Fruit fly (Drosophila melanogaster): ENCODE results near the gene GstO3.

GstO3 gene

DNA sequence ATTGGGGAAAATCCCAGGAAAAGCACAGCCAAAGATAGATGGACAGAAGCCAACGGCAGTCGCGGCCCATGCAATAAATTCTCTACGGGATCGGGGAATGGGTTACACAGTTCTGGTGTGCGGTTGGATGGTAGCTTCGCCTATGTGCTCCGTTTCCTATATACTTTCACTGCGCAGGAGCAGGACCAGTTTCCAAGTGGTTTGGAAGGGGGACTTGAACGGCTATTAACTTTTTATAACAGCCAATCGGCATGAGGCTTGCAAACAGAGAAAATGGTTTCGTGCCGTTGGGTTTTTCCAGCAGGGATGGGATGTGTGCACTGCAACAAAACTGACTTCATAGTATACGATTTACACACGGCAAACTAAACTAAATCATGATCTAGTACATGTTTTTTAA, 19.7 kb downstream of the GstO3 start:
- TF ChIP-seq CG7101 (tag; optimal IDR thresholded peaks at IDR 0.05) (no peak), CG1620 (GFP tag; optimal IDR thresholded peaks at IDR 0.05) (no peak), toe (GFP tag; optimal IDR thresholded peaks at IDR 0.05) (no peak), CG14711 (tag; optimal IDR thresholded peaks at IDR 0.05) (no peak), CG11617 (GFP tag; optimal IDR thresholded peaks at IDR 0.05) (no peak), Mnt (GFP tag; optimal IDR thresholded peaks at IDR 0.05) (no peak), cnc (optimal IDR thresholded peaks at IDR 0.05) (no peak), Hr96 (GFP tag; optimal IDR thresholded peaks at IDR 0.05) (no peak), Clk (GFP tag; optimal IDR thresholded peaks at IDR 0.05) (no peak), ovo (GFP tag; optimal IDR thresholded peaks at IDR 0.05) (no peak), CG7045 (GFP tag; optimal IDR thresholded peaks at IDR 0.05) (no peak), tj (GFP tag; optimal IDR thresholded peaks at IDR 0.05) (no peak), bab1 (GFP tag; optimal IDR thresholded peaks at IDR 0.05) (no peak), cic (GFP tag; optimal IDR thresholded peaks at IDR 0.05) (no peak), pad (GFP tag; optimal IDR thresholded peaks at IDR 0.05) (no peak), kay (GFP tag; ENCODE audit: borderline replicate concordance) (no peak), CG12768 (GFP tag; optimal IDR thresholded peaks at IDR 0.05) (no peak), CG5204 (GFP tag; optimal IDR thresholded peaks at IDR 0.05) (no peak), Crg-1 (GFP tag; optimal IDR thresholded peaks at IDR 0.05) (no peak), CG33017 (tag; optimal IDR thresholded peaks at IDR 0.05) (no peak)

- no peak for TF ChIP-seq Clk (GFP tag; optimal IDR thresholded peaks at IDR 0.05)
- no peak for TF ChIP-seq Hr96 (GFP tag; optimal IDR thresholded peaks at IDR 0.05)
- no peak for TF ChIP-seq pad (GFP tag; optimal IDR thresholded peaks at IDR 0.05)
- no peak for TF ChIP-seq kay (GFP tag; ENCODE audit: borderline replicate concordance)
- no peak for TF ChIP-seq CG5204 (GFP tag; optimal IDR thresholded peaks at IDR 0.05)
- TF ChIP-seq Crg-1 (GFP tag; optimal IDR thresholded peaks at IDR 0.05): no peak
- TF ChIP-seq CG33017 (tag; optimal IDR thresholded peaks at IDR 0.05): no peak
- no peak for TF ChIP-seq bab1 (GFP tag; optimal IDR thresholded peaks at IDR 0.05)
- no peak for TF ChIP-seq cnc (optimal IDR thresholded peaks at IDR 0.05)
- TF ChIP-seq CG7045 (GFP tag; optimal IDR thresholded peaks at IDR 0.05): no peak
- TF ChIP-seq CG1620 (GFP tag; optimal IDR thresholded peaks at IDR 0.05): no peak
Observed at dm6 chr3L:8540509-8540908, 21.8 kb downstream of the GstO3 start.

DNA sequence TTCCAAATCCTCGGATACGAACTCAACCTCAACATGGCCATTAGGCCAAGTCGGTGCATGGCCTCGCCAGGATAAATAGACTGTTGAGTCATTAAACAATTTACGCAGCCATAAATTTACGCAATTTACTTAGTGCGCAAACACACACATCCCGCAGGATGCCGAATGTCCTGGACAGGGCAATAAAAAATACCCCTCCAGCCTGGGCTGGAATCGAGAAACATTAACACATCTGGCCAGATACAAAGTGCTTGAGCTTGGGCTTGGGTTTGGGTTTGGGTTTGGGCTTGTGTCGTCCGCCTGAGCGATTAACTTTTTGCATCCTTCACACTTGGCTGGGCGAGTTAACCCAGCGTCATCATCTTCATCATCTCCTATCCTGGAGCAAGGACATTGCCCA, 23.0 kb downstream of the GstO3 start:
- TF ChIP-seq tj (GFP tag; optimal IDR thresholded peaks at IDR 0.05): no peak
- TF ChIP-seq Hr96 (GFP tag; optimal IDR thresholded peaks at IDR 0.05): no peak
- no peak for TF ChIP-seq CG33017 (tag; optimal IDR thresholded peaks at IDR 0.05)
- TF ChIP-seq CG11617 (GFP tag; optimal IDR thresholded peaks at IDR 0.05): no peak
- no peak for TF ChIP-seq CG7101 (tag; optimal IDR thresholded peaks at IDR 0.05)
- TF ChIP-seq ovo (GFP tag; optimal IDR thresholded peaks at IDR 0.05): no peak
- no peak for TF ChIP-seq pad (GFP tag; optimal IDR thresholded peaks at IDR 0.05)

DNA sequence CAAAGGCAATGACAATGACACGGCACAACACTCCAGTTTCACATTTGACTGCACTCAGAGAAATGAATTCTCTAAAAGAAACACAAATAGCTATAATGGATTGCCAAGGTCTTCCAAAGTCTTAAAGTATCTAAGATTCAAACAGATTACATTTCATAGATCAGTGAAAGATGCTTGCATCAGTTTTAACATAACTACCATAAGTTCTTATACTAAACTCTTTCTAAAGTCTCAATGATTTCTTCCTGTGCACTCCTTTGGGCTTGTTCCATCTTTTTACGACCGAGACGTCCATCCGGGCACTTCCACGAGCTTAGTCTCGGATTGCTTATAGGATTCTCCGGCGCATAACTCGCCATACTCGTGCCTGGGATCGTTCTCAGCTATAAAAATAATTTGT, 23.5 kb downstream of the GstO3 start:
- TF ChIP-seq CG5204 (GFP tag; optimal IDR thresholded peaks at IDR 0.05) (no peak), CG14711 (tag; optimal IDR thresholded peaks at IDR 0.05) (no peak), CG7101 (tag; optimal IDR thresholded peaks at IDR 0.05) (no peak), Crg-1 (GFP tag; optimal IDR thresholded peaks at IDR 0.05) (no peak)

DNA sequence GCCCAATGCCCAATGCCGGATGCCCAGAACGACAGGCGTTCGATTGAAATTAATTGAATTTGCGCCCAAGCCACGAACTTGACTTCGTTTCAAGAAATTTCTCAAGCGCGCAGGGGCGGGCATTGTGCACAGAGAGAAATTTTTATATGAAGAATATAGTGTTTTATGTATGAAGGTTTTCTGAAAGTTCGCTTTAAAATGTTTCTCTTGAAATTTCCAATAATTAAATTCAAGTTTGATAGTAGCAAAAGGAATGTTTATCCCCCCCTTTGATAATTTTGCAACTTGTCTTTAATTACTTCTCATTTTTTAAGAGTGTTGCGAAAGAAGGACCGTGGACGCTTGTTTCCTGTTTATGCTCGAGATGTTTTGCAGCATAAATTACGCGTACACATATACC, 25.2 kb downstream of the GstO3 start:
- TF ChIP-seq Hr96 (GFP tag; optimal IDR thresholded peaks at IDR 0.05) (no peak), Clk (GFP tag; optimal IDR thresholded peaks at IDR 0.05) (no peak), cnc (optimal IDR thresholded peaks at IDR 0.05) (no peak), Crg-1 (GFP tag; optimal IDR thresholded peaks at IDR 0.05) (no peak), tj (GFP tag; optimal IDR thresholded peaks at IDR 0.05) (no peak)

dm6 chr3L:8544710-8545109, 26.0 kb downstream of the GstO3 start, which contains the start of gene rhea:
rhea (plus strand) TSS chr3L:8545001.
- no peak for TF ChIP-seq Mnt (GFP tag; optimal IDR thresholded peaks at IDR 0.05)
- no peak for TF ChIP-seq CG33017 (tag; optimal IDR thresholded peaks at IDR 0.05)
- peak; percentile 5 for TF ChIP-seq CG1620 (GFP tag; optimal IDR thresholded peaks at IDR 0.05)
- peak; percentile 6 for TF ChIP-seq CG11617 (GFP tag; optimal IDR thresholded peaks at IDR 0.05)
- peak; percentile 1 for TF ChIP-seq kay (GFP tag; ENCODE audit: borderline replicate concordance)
- TF ChIP-seq tj (GFP tag; optimal IDR thresholded peaks at IDR 0.05): peak; percentile 53
- TF ChIP-seq CG5204 (GFP tag; optimal IDR thresholded peaks at IDR 0.05): peak; percentile 0
- peak; percentile 47 for TF ChIP-seq bab1 (GFP tag; optimal IDR thresholded peaks at IDR 0.05)
- TF ChIP-seq CG14711 (tag; optimal IDR thresholded peaks at IDR 0.05): peak; percentile 37
- TF ChIP-seq CG7101 (tag; optimal IDR thresholded peaks at IDR 0.05): no peak
- TF ChIP-seq CG12768 (GFP tag; optimal IDR thresholded peaks at IDR 0.05): no peak

DNA sequence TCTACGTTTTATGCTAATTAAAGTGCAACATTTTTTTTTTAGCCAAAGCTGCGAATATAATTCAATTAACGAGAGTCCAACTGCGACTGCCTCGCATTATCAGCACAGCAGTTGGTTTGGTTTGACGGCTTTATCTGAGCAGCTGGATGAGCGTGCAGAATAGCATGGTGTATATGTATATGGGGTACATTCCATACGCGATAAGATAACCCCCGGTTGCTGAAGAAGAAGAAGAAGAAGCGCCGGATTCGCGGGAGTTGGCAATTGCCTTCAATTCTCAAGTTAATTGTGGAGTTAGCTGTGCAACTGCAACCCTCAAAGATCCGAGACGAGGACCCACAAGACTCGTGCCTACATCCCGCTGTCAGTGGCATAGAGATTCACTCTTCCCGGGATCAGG, 26.8 kb downstream of the GstO3 start:
- no peak for TF ChIP-seq pad (GFP tag; optimal IDR thresholded peaks at IDR 0.05)
- TF ChIP-seq CG12768 (GFP tag; optimal IDR thresholded peaks at IDR 0.05): peak; percentile 9
- no peak for TF ChIP-seq Mnt (GFP tag; optimal IDR thresholded peaks at IDR 0.05)
- no peak for TF ChIP-seq CG7101 (tag; optimal IDR thresholded peaks at IDR 0.05)
- TF ChIP-seq cic (GFP tag; optimal IDR thresholded peaks at IDR 0.05): no peak
- TF ChIP-seq CG5204 (GFP tag; optimal IDR thresholded peaks at IDR 0.05): no peak
- TF ChIP-seq Crg-1 (GFP tag; optimal IDR thresholded peaks at IDR 0.05): no peak
- no peak for TF ChIP-seq kay (GFP tag; ENCODE audit: borderline replicate concordance)

Data from whole organism, adult.